Worm (Caenorhabditis elegans) whole organism, young adult: ENCODE measurements around the gene gadr-3.

Source experiments
- B0019.2 ChIP-seq: fragments of 200-800 bp; sonication (Bioruptor generic); conservative IDR thresholded peaks from 2 replicates; pipeline ENCODE4 v1.3.6; 2022; ENCODE audit warnings: missing genetic modification reagents, missing genetic modification characterization, missing compliant biosample characterization
- B0336.3 ChIP-seq: fragments of 200-800 bp; sonication (Bioruptor generic); IDR thresholded peaks from 2 replicates; pipeline ENCODE4 v1.3.6; 2022; ENCODE audit warnings: missing genetic modification characterization, missing compliant biosample characterization
- C06A6.2 ChIP-seq: fragments of 200-800 bp; sonication (Bioruptor generic); conservative IDR thresholded peaks from 2 replicates; pipeline ENCODE4 v1.3.6; 2022; ENCODE audit warnings: missing genetic modification characterization, missing compliant biosample characterization
- F57A8.1 ChIP-seq: fragments of 200-800 bp; sonication (Bioruptor generic); optimal IDR thresholded peaks from 2 replicates; lab custom pipeline; 2018; ENCODE audit warnings: mild to moderate bottlenecking, missing genetic modification characterization, moderate library complexity, missing compliant biosample characterization
- Y53F4B.3 ChIP-seq: fragments of 200-800 bp; sonication (Bioruptor generic); IDR thresholded peaks from 2 replicates; pipeline ENCODE4 v1.3.6; 2022; ENCODE audit warnings: missing genetic modification reagents, missing genetic modification characterization, missing compliant biosample characterization
- ama-1 ChIP-seq, 3 experiments: fragments of 150-350 bp in 1 of 3; sonication (generic microtip) in 2 of 3; optimal IDR thresholded peaks; 2 replicates each; lab custom pipeline; 2014 to 2018; ENCODE audit warnings: missing biosample characterization in 2 of 3, missing genetic modification characterization in 2 of 3, missing genetic modification reagents in 2 of 3
- aptf-2 ChIP-seq: fragments of 200-800 bp; sonication (Bioruptor generic); conservative IDR thresholded peaks from 2 replicates; pipeline ENCODE4 v1.3.6; 2022; ENCODE audit warnings: missing genetic modification reagents, missing genetic modification characterization, missing compliant biosample characterization
- atf-7 ChIP-seq: sonication (generic microtip); optimal IDR thresholded peaks from 2 replicates; lab custom pipeline; 2017; ENCODE audit warnings: mild to moderate bottlenecking, missing genetic modification characterization, missing compliant biosample characterization
- attf-5 ChIP-seq: fragments of 200-800 bp; sonication (Bioruptor generic); optimal IDR thresholded peaks from 2 replicates; lab custom pipeline; 2018; ENCODE audit warnings: mild to moderate bottlenecking, missing genetic modification characterization, missing compliant biosample characterization
- bed-1 ChIP-seq: fragments of 200-800 bp; sonication (Bioruptor generic); IDR thresholded peaks from 2 replicates; pipeline ENCODE4 v1.3.6; 2022; ENCODE audit warnings: missing genetic modification reagents, missing genetic modification characterization, missing compliant biosample characterization
- ccch-3 ChIP-seq: fragments of 200-800 bp; sonication (Bioruptor generic); optimal IDR thresholded peaks from 2 replicates; lab custom pipeline; 2018; ENCODE audit warnings: mild to moderate bottlenecking, missing genetic modification characterization, missing compliant biosample characterization
- ceh-79 ChIP-seq: sonication (generic microtip); optimal IDR thresholded peaks from 2 replicates; lab custom pipeline; 2017; ENCODE audit warnings: mild to moderate bottlenecking, missing genetic modification characterization, missing compliant biosample characterization
- chd-7 ChIP-seq: sonication (generic microtip); optimal IDR thresholded peaks from 2 replicates; lab custom pipeline; 2016; ENCODE audit warnings: mild to moderate bottlenecking, missing genetic modification characterization, moderate library complexity, missing compliant biosample characterization
- dox-1 ChIP-seq: fragments of 200-800 bp; sonication (Bioruptor generic); IDR thresholded peaks from 2 replicates; pipeline ENCODE4 v1.3.6; 2022; ENCODE audit warnings: missing genetic modification reagents, missing genetic modification characterization, missing compliant biosample characterization
- ets-4 ChIP-seq: fragments of 200-800 bp; sonication (Bioruptor generic); optimal IDR thresholded peaks from 2 replicates; lab custom pipeline; 2018; ENCODE audit warnings: mild to moderate bottlenecking, missing genetic modification characterization, missing compliant biosample characterization
- hsf-1 ChIP-seq: fragments of 200-800 bp; sonication (Bioruptor generic); IDR thresholded peaks from 2 replicates; pipeline ENCODE4 v1.3.6; 2022; ENCODE audit warnings: missing genetic modification reagents, missing genetic modification characterization, missing compliant biosample characterization
- lin-40 ChIP-seq: sonication (generic microtip); optimal IDR thresholded peaks from 2 replicates; lab custom pipeline; 2016; ENCODE audit warnings: missing genetic modification characterization, mild to moderate bottlenecking, missing compliant biosample characterization, missing genotype, missing genetic modification reagents
- mcd-1 ChIP-seq: fragments of 200-800 bp; sonication (Bioruptor generic); IDR thresholded peaks from 2 replicates; pipeline ENCODE4 v1.3.6; 2022; ENCODE audit warnings: missing genetic modification reagents, missing genetic modification characterization, missing compliant biosample characterization
- mxl-1 ChIP-seq: sonication (generic microtip); optimal IDR thresholded peaks from 2 replicates; lab custom pipeline; 2016; ENCODE audit warnings: missing genetic modification characterization, missing compliant biosample characterization
- nhr-179 ChIP-seq: sonication (generic microtip); optimal IDR thresholded peaks from 2 replicates; lab custom pipeline; 2016; ENCODE audit warnings: mild to moderate bottlenecking, missing genetic modification characterization, missing compliant biosample characterization
- pbrm-1 ChIP-seq: fragments of 200-800 bp; sonication (Bioruptor generic); IDR thresholded peaks from 2 replicates; pipeline ENCODE4 v1.3.6; 2022; ENCODE audit warnings: missing genetic modification reagents, missing genetic modification characterization, missing compliant biosample characterization
- somi-1 ChIP-seq: fragments of 200-800 bp; sonication (Bioruptor generic); optimal IDR thresholded peaks from 2 replicates; lab custom pipeline; 2018; ENCODE audit warnings: mild to moderate bottlenecking, missing genetic modification characterization, missing compliant biosample characterization
- xnd-1 ChIP-seq: sonication (generic microtip); optimal IDR thresholded peaks from 2 replicates; lab custom pipeline; 2016; ENCODE audit warnings: missing genotype, missing genetic modification reagents, missing genetic modification characterization, missing compliant biosample characterization

gadr-3 gene

DNA sequence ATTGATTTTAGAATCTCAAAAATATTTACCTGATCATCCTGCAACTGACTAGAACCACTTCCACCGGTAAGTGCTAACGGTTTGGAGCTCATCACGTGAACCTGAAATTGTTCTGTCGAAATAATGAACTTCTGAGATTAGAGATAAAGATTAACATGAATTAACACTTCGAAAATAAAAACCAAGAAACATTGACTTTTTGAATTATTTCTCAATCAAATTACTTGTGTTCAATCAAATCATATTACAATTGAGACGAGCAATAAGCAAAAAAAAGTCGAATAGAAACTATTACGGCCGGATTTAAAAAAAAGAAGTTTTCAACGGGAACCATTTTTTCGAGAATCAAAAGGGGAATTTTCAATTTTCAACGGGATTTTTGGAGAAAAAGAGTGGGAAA, 40.1 kb downstream of the gadr-3 start, which contains the start of gene bcas-2:
bcas-2 (minus strand) TSS at position 101 of the 400 bp plus-strand sequence.
- TF ChIP-seq F57A8.1 (no peak), chd-7 (tag; lab: Kevin White, UChicago) (no peak), nhr-179 (no peak), pbrm-1 (GFP tag; lab: Robert Waterston, UW) (no peak), attf-5 (GFP tag; lab: Kevin White, UChicago) (no peak), B0019.2 (GFP tag; lab: Robert Waterston, UW) (no peak), atf-7 (tag; lab: Kevin White, UChicago) (no peak), aptf-2 (GFP tag; lab: Robert Waterston, UW) (no peak), mcd-1 (no peak), ccch-3 (no peak), Y53F4B.3 (GFP tag; lab: Robert Waterston, UW) (no peak), dox-1 (GFP tag; lab: Robert Waterston, UW) (no peak)

DNA sequence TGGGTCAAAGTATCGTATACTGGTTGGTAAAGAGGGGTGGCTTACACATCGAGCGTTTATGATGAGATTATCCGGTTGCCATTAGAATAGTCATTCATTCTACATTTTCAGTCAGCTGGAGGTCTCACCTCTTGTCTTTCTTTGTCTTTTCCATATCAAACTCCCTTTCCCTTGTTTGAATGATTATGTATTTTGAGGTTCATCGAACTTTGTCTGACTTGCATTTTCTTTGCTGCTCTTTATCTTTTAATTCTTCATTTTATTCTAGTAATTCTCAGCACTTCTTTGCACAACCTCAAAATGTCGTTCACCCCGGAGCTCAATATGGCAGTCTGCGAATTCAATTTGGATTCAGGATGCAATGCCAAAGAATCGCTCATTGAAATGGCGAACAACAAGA, 45.3 kb downstream of the gadr-3 start, which contains the start of gene T12A2.3:
T12A2.3 (plus strand) TSS at position 301 of the 400 bp plus-strand sequence.
- TF ChIP-seq bed-1 (GFP tag; lab: Robert Waterston, UW) (no peak), ama-1 (optimal IDR thresholded peaks at IDR 0.05; lab: Kevin White, UChicago) (no peak), ama-1 (GFP tag; optimal IDR thresholded peaks at IDR 0.05; lab: Kevin White, UChicago) (no peak), nhr-179 (no peak), hsf-1 (GFP tag; lab: Robert Waterston, UW) (no peak), somi-1 (no peak), ceh-79 (tag; lab: Kevin White, UChicago) (no peak)

DNA sequence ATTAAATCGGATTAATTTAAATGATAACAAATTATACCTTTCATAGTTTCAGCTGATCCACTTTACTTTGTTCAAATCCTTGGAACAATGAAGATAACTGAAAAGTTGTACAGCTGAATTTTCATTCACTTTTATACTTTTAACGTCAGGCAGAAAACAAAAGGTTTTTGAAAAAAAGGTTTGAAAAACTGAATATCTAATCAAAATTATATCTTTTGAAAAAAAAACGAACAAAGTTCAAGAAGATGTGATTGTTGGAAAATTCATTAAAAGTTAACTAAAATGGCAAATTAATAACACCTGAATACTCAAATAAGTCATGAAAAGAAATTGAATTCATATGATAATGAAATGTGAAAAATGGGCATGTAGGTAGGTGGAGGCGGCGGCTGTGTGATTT, 49.1 kb downstream of the gadr-3 start, which contains the start of gene T12A2.21:
T12A2.21 (minus strand) TSS at position 101 of the 400 bp plus-strand sequence.
- TF ChIP-seq C06A6.2 (GFP tag; lab: Robert Waterston, UW) (no peak), lin-40 (tag; lab: Kevin White, UChicago) (no peak), ets-4 (no peak), B0336.3 (GFP tag; lab: Robert Waterston, UW) (no peak), mxl-1 (no peak), xnd-1 (tag; lab: Kevin White, UChicago) (no peak)
